Worm (Caenorhabditis elegans): Measurements from ENCODE around the gene odd-2.

Gene odd-2

DNA sequence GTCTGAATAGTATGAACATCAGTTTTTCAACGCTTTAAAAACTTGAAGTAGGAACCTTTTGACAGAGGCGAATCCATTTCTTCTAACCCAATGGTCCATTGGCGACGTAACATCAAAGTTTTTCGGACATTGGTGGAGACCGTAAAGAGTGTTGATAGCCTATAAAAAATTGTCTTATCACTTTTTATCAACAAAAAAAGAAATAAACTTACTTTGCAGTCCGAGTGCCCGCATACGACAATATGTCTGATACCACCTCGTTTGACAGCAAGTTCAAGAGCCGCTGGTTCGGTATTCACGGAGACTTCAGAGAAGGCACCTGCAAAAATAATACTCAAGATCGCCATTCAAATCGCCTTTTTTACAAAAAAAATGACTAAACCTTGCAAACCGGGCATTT is 43.0 kb upstream of the odd-2 start:
- TF ChIP-seq ztf-11 (tag; optimal IDR thresholded peaks at IDR 0.05): no peak
- peak; percentile 19 for TF ChIP-seq elt-2 (tag; optimal IDR thresholded peaks at IDR 0.05)
- no peak for TF ChIP-seq nhr-23 (tag; optimal IDR thresholded peaks at IDR 0.05)

DNA sequence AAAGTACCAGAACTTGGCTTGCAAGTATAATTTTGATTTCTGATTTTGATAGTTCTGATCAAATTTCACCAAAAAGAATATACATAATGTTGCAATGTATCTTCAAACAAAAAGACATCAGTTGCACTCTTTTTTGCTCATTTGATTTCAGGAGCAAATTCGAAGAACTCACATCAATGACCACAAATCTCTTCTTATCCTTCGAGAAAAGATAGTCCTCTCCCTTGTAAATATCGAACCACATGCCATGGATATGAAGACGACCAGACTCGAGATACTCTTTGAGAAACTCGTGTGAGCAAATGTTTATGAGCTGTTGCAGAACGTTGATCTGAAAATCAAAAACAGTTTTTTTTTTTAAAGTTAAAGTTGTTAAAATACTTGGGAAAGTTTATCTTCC is 42.5 kb upstream of the odd-2 start:
- TF ChIP-seq nhr-76 (tag; optimal IDR thresholded peaks at IDR 0.05): no peak
- no peak for TF ChIP-seq nhr-12 (tag; optimal IDR thresholded peaks at IDR 0.05)

DNA sequence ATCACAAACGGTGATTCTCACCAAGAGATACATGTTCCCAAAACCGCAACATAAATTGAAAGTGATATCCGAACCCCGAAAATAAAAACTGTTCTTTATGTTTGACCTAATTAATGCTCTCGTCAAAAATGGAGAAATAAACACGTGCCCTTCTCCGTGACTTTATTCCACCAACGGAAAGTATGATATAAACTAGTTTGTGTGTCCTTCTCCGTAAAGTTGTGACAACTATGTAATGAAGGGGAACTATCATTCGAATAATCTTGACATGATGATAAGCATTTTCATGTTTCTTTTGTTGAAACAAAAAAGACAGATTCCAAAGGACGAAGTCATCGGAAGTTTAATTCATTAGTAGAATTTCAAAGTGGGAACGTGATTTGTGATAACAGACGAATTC is 41.2 kb upstream of the odd-2 start:
- TF ChIP-seq ztf-4 (tag; optimal IDR thresholded peaks at IDR 0.05) (no peak), elt-3 (tag; optimal IDR thresholded peaks at IDR 0.05) (peak in 1 of 3 experiments; percentile 52), lin-39 (tag; optimal IDR thresholded peaks at IDR 0.05) (no peak), ceh-16 (tag; optimal IDR thresholded peaks at IDR 0.05) (no peak), lin-15B (tag; optimal IDR thresholded peaks at IDR 0.05) (no peak), skn-1 (tag; optimal IDR thresholded peaks at IDR 0.05) (no peak), snpc-4 (tag; optimal IDR thresholded peaks at IDR 0.05) (no peak), fos-1 (tag; optimal IDR thresholded peaks at IDR 0.05) (no peak), nhr-43 (tag; optimal IDR thresholded peaks at IDR 0.05; ENCODE audit: poor library complexity, severe bottlenecking) (peak; percentile 82), nhr-25 (tag; optimal IDR thresholded peaks at IDR 0.05) (peak; percentile 54), ama-1 (optimal IDR thresholded peaks at IDR 0.05) (peak; percentile 65), aly-2 (tag; optimal IDR thresholded peaks at IDR 0.05) (no peak), nhr-23 (tag; optimal IDR thresholded peaks at IDR 0.05) (peak; percentile 97), lsy-12 (tag; optimal IDR thresholded peaks at IDR 0.05) (peak; percentile 5)

DNA sequence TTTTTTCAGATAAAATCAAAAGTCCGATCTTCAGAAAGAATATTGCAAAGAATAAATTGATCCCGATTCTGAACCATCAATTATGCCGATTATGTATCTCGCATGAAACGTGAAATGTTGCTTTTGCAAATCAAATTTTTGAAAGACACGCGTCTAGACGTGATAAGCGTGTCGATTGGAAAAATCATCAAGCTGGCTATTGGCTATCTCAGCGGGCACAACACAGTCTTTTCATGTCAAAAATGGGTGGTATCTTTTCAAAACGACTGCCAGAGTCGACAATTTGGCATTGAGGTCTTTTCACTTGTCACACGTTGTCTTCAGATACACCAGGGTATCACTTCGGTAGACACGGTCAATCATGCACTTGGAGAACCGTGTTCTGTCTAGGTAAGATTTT is 36.3 kb upstream of the odd-2 start, which contains the start of gene daf-9:
daf-9 (plus strand) TSS at position 301 of the 400 bp plus-strand sequence.
- TF ChIP-seq nhr-23 (tag; optimal IDR thresholded peaks at IDR 0.05) (peak; percentile 30), elt-3 (tag; optimal IDR thresholded peaks at IDR 0.05) (peak in 1 of 3 experiments; percentile 69), pqm-1 (tag; optimal IDR thresholded peaks at IDR 0.05) (no peak)

DNA sequence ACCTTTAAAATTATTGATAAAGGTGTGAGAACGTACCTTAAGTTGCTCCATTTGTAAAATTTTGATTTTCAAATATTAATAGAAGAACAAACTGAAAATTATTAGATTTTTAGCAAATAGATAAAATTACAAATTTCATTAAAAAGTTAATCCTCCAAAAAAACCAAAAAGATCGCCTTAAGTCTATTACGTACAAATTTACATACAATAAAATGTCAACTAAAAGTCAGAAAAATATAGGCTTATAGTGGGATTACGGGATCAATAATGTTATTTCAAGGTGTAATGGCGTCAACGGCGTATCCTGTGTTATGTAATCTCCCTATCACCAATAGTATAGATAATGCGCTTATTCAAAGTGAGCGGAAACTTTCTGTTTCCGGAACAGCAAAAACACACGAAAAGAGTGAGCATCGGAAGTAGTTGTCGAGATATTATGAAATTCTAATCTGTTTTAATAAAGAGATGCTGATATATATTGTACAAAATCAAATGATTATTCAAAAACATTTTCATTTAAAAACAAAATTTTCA is 33.9 kb upstream of the odd-2 start, which contains the start of gene ceh-54:
ceh-54 (minus strand) TSS at position 51 of the 534 bp plus-strand sequence.
- TF ChIP-seq hmg-11 (tag; optimal IDR thresholded peaks at IDR 0.05) (no peak), ceh-9 (tag; optimal IDR thresholded peaks at IDR 0.05) (no peak), fkh-2 (tag; optimal IDR thresholded peaks at IDR 0.05) (no peak), elt-3 (tag; optimal IDR thresholded peaks at IDR 0.05) (no peak), nhr-67 (tag; optimal IDR thresholded peaks at IDR 0.05) (no peak), mml-1 (tag; optimal IDR thresholded peaks at IDR 0.05) (no peak), daf-12 (tag; optimal IDR thresholded peaks at IDR 0.05) (no peak), R02D3.7 (tag; optimal IDR thresholded peaks at IDR 0.05) (no peak), egl-27 (tag; optimal IDR thresholded peaks at IDR 0.05) (no peak)

DNA sequence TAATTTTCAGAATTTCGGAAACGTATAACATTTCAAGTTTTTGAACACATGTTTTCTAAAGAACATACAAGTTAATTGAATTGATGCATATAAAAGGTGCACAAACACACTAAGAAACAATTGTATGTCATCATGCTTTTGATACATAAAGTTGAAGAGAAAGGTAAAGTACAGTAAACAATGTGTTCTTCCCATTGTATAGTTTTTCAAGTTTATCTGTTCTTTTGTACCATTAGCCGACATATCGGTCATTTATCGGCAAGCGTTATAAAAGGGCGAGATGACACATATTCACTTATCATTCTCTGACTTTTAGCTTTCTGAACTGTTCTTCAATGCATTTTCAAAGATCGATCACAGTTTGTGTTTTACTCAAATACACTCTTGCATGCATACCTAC is 29.6 kb upstream of the odd-2 start, which contains the start of gene T13C5.9:
T13C5.9 (plus strand) TSS at position 301 of the 400 bp plus-strand sequence.
- TF ChIP-seq elt-1 (tag; optimal IDR thresholded peaks at IDR 0.05) (no peak), nhr-77 (tag; optimal IDR thresholded peaks at IDR 0.05) (no peak), eor-1 (tag; optimal IDR thresholded peaks at IDR 0.05) (no peak), ceh-82 (tag; optimal IDR thresholded peaks at IDR 0.05) (no peak), nhr-11 (tag; optimal IDR thresholded peaks at IDR 0.05) (no peak), jun-1 (tag; optimal IDR thresholded peaks at IDR 0.05) (no peak), egl-5 (tag; optimal IDR thresholded peaks at IDR 0.05) (no peak), hmg-11 (tag; optimal IDR thresholded peaks at IDR 0.05) (no peak), snpc-4 (tag; optimal IDR thresholded peaks at IDR 0.05) (no peak), nhr-12 (tag; optimal IDR thresholded peaks at IDR 0.05) (no peak), nhr-76 (tag; optimal IDR thresholded peaks at IDR 0.05) (no peak), tbx-2 (tag; optimal IDR thresholded peaks at IDR 0.05) (no peak), nfya-1 (tag; optimal IDR thresholded peaks at IDR 0.05; ENCODE audit: insufficient read depth) (no peak), ZK546.5 (tag; optimal IDR thresholded peaks at IDR 0.05) (no peak), ceh-28 (tag; optimal IDR thresholded peaks at IDR 0.05) (no peak), pqm-1 (tag; optimal IDR thresholded peaks at IDR 0.05) (no peak), ztf-4 (tag; optimal IDR thresholded peaks at IDR 0.05) (no peak), zag-1 (tag; optimal IDR thresholded peaks at IDR 0.05) (no peak)

All from whole organism, L3 larva.